Fruit fly (Drosophila melanogaster) whole organism, embryonic: ENCODE data around the gene CG32313.
A peak's percentile ranks its signal among the peaks of the same experiment; 100 is the strongest.

ENCODE experiments used
- Ada2b ChIP-seq: fragments of 200-800 bp; sonication (Bioruptor generic); IDR thresholded peaks from 2 replicates; pipeline ENCODE4 v1.3.6; 2022; ENCODE audit warnings: missing biosample characterization, missing genetic modification characterization
- CG10654 ChIP-seq: fragments of 200-800 bp; sonication (Bioruptor generic); optimal IDR thresholded peaks from 2 replicates; lab custom pipeline; 2016; ENCODE audit warnings: missing biosample characterization, missing genetic modification characterization
- CG11504 ChIP-seq: fragments of 200-800 bp; sonication (Bioruptor generic); optimal IDR thresholded peaks from 3 replicates; lab custom pipeline; 2019; ENCODE audit warnings: missing biosample characterization, mild to moderate bottlenecking, missing genetic modification characterization, moderate library complexity
- CG12104 ChIP-seq: fragments of 200-800 bp; sonication (Bioruptor generic); optimal IDR thresholded peaks from 3 replicates; lab custom pipeline; 2016; ENCODE audit warnings: missing biosample characterization, missing genetic modification characterization
- CG12155 ChIP-seq: fragments of 200-800 bp; sonication (Bioruptor generic); optimal IDR thresholded peaks from 3 replicates; lab custom pipeline; 2016; ENCODE audit warnings: missing biosample characterization, missing genetic modification characterization
- CG15073 ChIP-seq: fragments of 200-800 bp; sonication (Bioruptor generic); optimal IDR thresholded peaks from 2 replicates; lab custom pipeline; 2016; ENCODE audit warnings: missing biosample characterization, missing genetic modification characterization
- CG17829 ChIP-seq: fragments of 200-800 bp; optimal IDR thresholded peaks from 2 replicates; lab custom pipeline; 2019; ENCODE audit warnings: missing biosample characterization, mild to moderate bottlenecking, missing genetic modification characterization, moderate library complexity
- CG17912 ChIP-seq: fragments of 200-800 bp; sonication (Bioruptor generic); optimal IDR thresholded peaks from 2 replicates; lab custom pipeline; 2018; ENCODE audit warnings: missing biosample characterization, mild to moderate bottlenecking, missing genetic modification characterization
- CG2116 ChIP-seq: fragments of 200-800 bp; sonication (Bioruptor generic); optimal IDR thresholded peaks from 3 replicates; lab custom pipeline; 2018; ENCODE audit warnings: missing biosample characterization, mild to moderate bottlenecking, missing genetic modification characterization
- CG2202 ChIP-seq: fragments of 200-800 bp; sonication (Bioruptor generic); optimal IDR thresholded peaks from 2 replicates; lab custom pipeline; 2018; ENCODE audit warnings: missing biosample characterization, mild to moderate bottlenecking, missing genetic modification characterization
- CG2712 ChIP-seq: fragments of 200-800 bp; optimal IDR thresholded peaks from 3 replicates; lab custom pipeline; 2019; ENCODE audit warnings: missing biosample characterization, mild to moderate bottlenecking, missing genetic modification characterization, moderate library complexity
- CG2875 ChIP-seq: fragments of 200-800 bp; sonication (Bioruptor generic); optimal IDR thresholded peaks from 2 replicates; lab custom pipeline; 2017; ENCODE audit warnings: missing biosample characterization, mild to moderate bottlenecking, missing genetic modification characterization, missing genetic modification reagents
- CG30431 ChIP-seq: fragments of 200-800 bp; sonication (Bioruptor generic); optimal IDR thresholded peaks from 2 replicates; lab custom pipeline; 2017; ENCODE audit warnings: missing biosample characterization, missing genetic modification characterization
- CG34376 ChIP-seq: fragments of 200-800 bp; sonication (Bioruptor generic); optimal IDR thresholded peaks from 2 replicates; lab custom pipeline; 2018; ENCODE audit warnings: missing biosample characterization, mild to moderate bottlenecking, missing genetic modification characterization
- CG4404 ChIP-seq: fragments of 200-800 bp; sonication (Bioruptor generic); IDR thresholded peaks from 2 replicates; pipeline ENCODE4 v1.3.6; 2022; ENCODE audit warnings: missing biosample characterization, missing genetic modification characterization
- CG4424 ChIP-seq: fragments of 200-800 bp; sonication (Bioruptor generic); optimal IDR thresholded peaks from 3 replicates; lab custom pipeline; 2016; ENCODE audit warnings: missing biosample characterization, missing genetic modification characterization
- CG7745 ChIP-seq: fragments of 200-800 bp; sonication (Bioruptor generic); optimal IDR thresholded peaks from 2 replicates; lab custom pipeline; 2018; ENCODE audit warnings: missing biosample characterization, mild to moderate bottlenecking, missing genetic modification characterization, moderate library complexity
- CG8944 ChIP-seq: fragments of 200-800 bp; sonication (Bioruptor generic); optimal IDR thresholded peaks from 3 replicates; lab custom pipeline; 2016; ENCODE audit warnings: missing biosample characterization, missing genetic modification characterization
- CG9876 ChIP-seq: fragments of 200-800 bp; sonication (Bioruptor generic); optimal IDR thresholded peaks from 2 replicates; lab custom pipeline; 2016; ENCODE audit warnings: missing biosample characterization, missing genetic modification characterization
- CTCF ChIP-seq: fragments of 200-800 bp; sonication (Bioruptor generic); optimal IDR thresholded peaks from 2 replicates; lab custom pipeline; 2017; ENCODE audit warnings: missing biosample characterization, mild to moderate bottlenecking, missing genetic modification characterization, moderate library complexity
- CoRest ChIP-seq: fragments of 200-800 bp; sonication (Bioruptor generic); optimal IDR thresholded peaks from 3 replicates; lab custom pipeline; 2018; ENCODE audit warnings: missing biosample characterization, mild to moderate bottlenecking, missing genetic modification characterization, moderate library complexity
- D19A ChIP-seq: fragments of 200-800 bp; optimal IDR thresholded peaks from 3 replicates; lab custom pipeline; 2019; ENCODE audit warnings: missing biosample characterization, mild to moderate bottlenecking, missing genetic modification characterization, moderate library complexity
- Doc3 ChIP-seq: fragments of 200-800 bp; sonication (Bioruptor generic); IDR thresholded peaks from 3 replicates; pipeline ENCODE4 v1.3.6; 2022; ENCODE audit warnings: missing biosample characterization, missing genetic modification characterization; ENCODE audit not compliant: partially characterized antibody
- Dp ChIP-seq: fragments of 200-800 bp; sonication (Bioruptor generic); optimal IDR thresholded peaks from 2 replicates; lab custom pipeline; 2018; ENCODE audit warnings: missing biosample characterization, mild to moderate bottlenecking, missing genetic modification characterization, moderate library complexity
- Dref ChIP-seq: fragments of 200-800 bp; sonication (Bioruptor generic); IDR thresholded peaks from 2 replicates; pipeline ENCODE4 v1.3.6; 2022; ENCODE audit warnings: missing biosample characterization, missing genetic modification characterization
- E2f1 ChIP-seq: fragments of 200-800 bp; sonication (Bioruptor generic); IDR thresholded peaks from 2 replicates; pipeline ENCODE4 v1.3.6; 2022; ENCODE audit warnings: missing biosample characterization, missing genetic modification characterization
- Elba2 ChIP-seq: fragments of 200-800 bp; sonication (Bioruptor generic); optimal IDR thresholded peaks from 3 replicates; lab custom pipeline; 2016; ENCODE audit warnings: missing biosample characterization, missing genetic modification characterization
- HLH54F ChIP-seq: fragments of 200-800 bp; sonication (Bioruptor generic); optimal IDR thresholded peaks from 3 replicates; lab custom pipeline; 2016; ENCODE audit warnings: missing biosample characterization, missing genetic modification characterization
- Hmr ChIP-seq: fragments of 200-800 bp; sonication (Bioruptor generic); optimal IDR thresholded peaks from 3 replicates; lab custom pipeline; 2017; ENCODE audit warnings: mild to moderate bottlenecking, missing biosample characterization, missing genetic modification reagents, missing genetic modification characterization
- Hsf ChIP-seq: fragments of 200-800 bp; sonication (Bioruptor generic); optimal IDR thresholded peaks from 3 replicates; lab custom pipeline; 2016; ENCODE audit warnings: missing biosample characterization, missing genetic modification characterization
- Mes4 ChIP-seq: fragments of 200-800 bp; sonication (Bioruptor generic); optimal IDR thresholded peaks from 2 replicates; lab custom pipeline; 2016; ENCODE audit warnings: missing biosample characterization, missing genetic modification characterization
- NC2α ChIP-seq: fragments of 200-800 bp; sonication (Bioruptor generic); optimal IDR thresholded peaks from 2 replicates; lab custom pipeline; 2016; ENCODE audit warnings: missing biosample characterization, missing genetic modification characterization
- NfI ChIP-seq: fragments of 200-800 bp; sonication (Bioruptor generic); optimal IDR thresholded peaks from 3 replicates; lab custom pipeline; 2018; ENCODE audit warnings: missing biosample characterization, mild to moderate bottlenecking, missing genetic modification characterization, moderate library complexity
- Poxn ChIP-seq: fragments of 200-800 bp; sonication (Bioruptor generic); IDR thresholded peaks from 2 replicates; pipeline ENCODE4 v1.3.6; 2022; ENCODE audit warnings: missing biosample characterization, missing genetic modification characterization
- Side ChIP-seq: fragments of 200-800 bp; sonication (Bioruptor generic); optimal IDR thresholded peaks from 2 replicates; lab custom pipeline; 2016; ENCODE audit warnings: missing biosample characterization, missing genetic modification characterization
- Sox100B ChIP-seq: fragments of 200-800 bp; sonication (Bioruptor generic); optimal IDR thresholded peaks from 3 replicates; lab custom pipeline; 2018; ENCODE audit warnings: missing biosample characterization, mild to moderate bottlenecking, missing genetic modification characterization
- Sry-δ ChIP-seq: fragments of 200-800 bp; sonication (Bioruptor generic); optimal IDR thresholded peaks from 2 replicates; lab custom pipeline; 2016; ENCODE audit warnings: missing biosample characterization, missing genetic modification characterization
- al ChIP-seq: fragments of 200-800 bp; sonication (Bioruptor generic); IDR thresholded peaks from 2 replicates; pipeline ENCODE4 v1.3.6; 2022; ENCODE audit warnings: missing biosample characterization, missing genetic modification characterization
- amos ChIP-seq: fragments of 200-800 bp; sonication (Bioruptor generic); IDR thresholded peaks from 2 replicates; pipeline ENCODE4 v1.3.6; 2022; ENCODE audit warnings: missing biosample characterization, missing genetic modification characterization; ENCODE audit not compliant: partially characterized antibody
- aop ChIP-seq: fragments of 200-800 bp; sonication (Bioruptor generic); IDR thresholded peaks from 2 replicates; pipeline ENCODE4 v1.3.6; 2022; ENCODE audit warnings: missing biosample characterization, missing genetic modification characterization
- ap ChIP-seq: fragments of 200-800 bp; sonication (Bioruptor generic); IDR thresholded peaks from 2 replicates; pipeline ENCODE4 v1.3.6; 2022; ENCODE audit warnings: missing biosample characterization, missing genetic modification characterization
- cas ChIP-seq: fragments of 200-800 bp; sonication (Bioruptor generic); IDR thresholded peaks from 2 replicates; pipeline ENCODE4 v1.3.6; 2022; ENCODE audit warnings: missing biosample characterization, missing genetic modification characterization
- disco-r ChIP-seq: fragments of 200-800 bp; sonication (Bioruptor generic); optimal IDR thresholded peaks from 2 replicates; lab custom pipeline; 2016; ENCODE audit warnings: missing biosample characterization, missing genetic modification characterization
- eyg ChIP-seq: fragments of 200-800 bp; sonication (Bioruptor generic); optimal IDR thresholded peaks from 3 replicates; lab custom pipeline; 2016; ENCODE audit warnings: missing biosample characterization, missing genetic modification characterization
- pb ChIP-seq: fragments of 200-800 bp; sonication (Bioruptor generic); optimal IDR thresholded peaks from 3 replicates; lab custom pipeline; 2016; ENCODE audit warnings: missing biosample characterization, missing genetic modification characterization
- ranshi ChIP-seq: fragments of 200-800 bp; sonication (Bioruptor generic); IDR thresholded peaks from 2 replicates; pipeline ENCODE4 v1.3.6; 2022; ENCODE audit warnings: missing biosample characterization, missing genetic modification characterization
- run ChIP-seq: fragments of 200-800 bp; sonication (Bioruptor generic); optimal IDR thresholded peaks from 3 replicates; lab custom pipeline; 2018; ENCODE audit warnings: missing biosample characterization, mild to moderate bottlenecking, missing genetic modification characterization
- stc ChIP-seq: fragments of 200-800 bp; sonication (Bioruptor generic); IDR thresholded peaks from 2 replicates; pipeline ENCODE4 v1.3.6; 2022; ENCODE audit warnings: missing biosample characterization, missing genetic modification characterization
- tap ChIP-seq: fragments of 200-800 bp; optimal IDR thresholded peaks from 3 replicates; lab custom pipeline; 2019; ENCODE audit warnings: missing biosample characterization, mild to moderate bottlenecking, missing genetic modification characterization, moderate library complexity
- tio ChIP-seq: fragments of 200-800 bp; sonication (Bioruptor generic); optimal IDR thresholded peaks from 2 replicates; lab custom pipeline; 2017; ENCODE audit warnings: missing biosample characterization, missing genetic modification characterization, inconsistent platforms
- trh ChIP-seq: fragments of 200-800 bp; sonication (Bioruptor generic); optimal IDR thresholded peaks from 2 replicates; lab custom pipeline; 2016; ENCODE audit warnings: missing biosample characterization, missing genetic modification characterization
- ttk ChIP-seq: fragments of 200-800 bp; sonication (Bioruptor generic); IDR thresholded peaks from 2 replicates; pipeline ENCODE4 v2.1.2; 2022; ENCODE audit warnings: missing biosample characterization, missing genetic modification characterization

The CG32313 gene

DNA sequence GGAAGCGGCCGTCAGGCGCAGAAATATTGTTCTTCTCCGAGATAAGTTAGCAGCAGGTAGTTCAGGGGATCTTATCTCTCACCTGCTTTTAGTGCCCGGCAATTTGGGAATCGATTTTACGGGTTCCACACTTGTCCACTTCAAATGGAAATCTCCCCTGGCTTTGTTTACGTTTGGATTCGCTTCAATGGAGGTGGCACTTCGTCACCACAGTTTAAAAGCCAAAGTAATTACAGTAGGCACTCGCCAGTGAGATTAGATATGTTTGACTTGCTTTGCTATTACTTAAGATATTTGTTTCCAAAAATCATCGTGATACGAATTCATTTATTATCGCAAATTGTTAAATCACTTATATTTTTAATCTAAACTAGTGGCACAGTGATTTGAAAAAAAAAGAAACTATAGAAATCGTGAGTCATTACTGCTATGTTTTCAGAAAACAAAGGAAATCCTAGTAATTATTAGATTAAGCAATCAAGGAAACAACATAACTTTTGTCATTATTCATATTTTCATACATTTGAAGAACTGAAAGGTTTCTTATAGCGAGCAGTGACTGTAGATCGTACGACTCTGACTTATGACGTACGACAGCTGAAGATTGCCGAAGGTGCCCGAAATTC, 2.9 kb upstream of the CG32313 start (continued):
- peak; percentile 70 for TF ChIP-seq al
- peak; percentile 38 for TF ChIP-seq tap
- TF ChIP-seq CG17912 (GFP tag; lab: Kevin White, UChicago), result no peak
- TF ChIP-seq CG9876, result no peak
- TF ChIP-seq CG15073, result no peak
- no peak for TF ChIP-seq Dref
- no peak for TF ChIP-seq tio
- no peak; the same call in 1 of the 2 replicates for TF ChIP-seq ap (GFP tag; lab: Robert Waterston, UW)
- TF ChIP-seq Elba2 (GFP tag; lab: Kevin White, UChicago), result no peak
- peak; percentile 57 for TF ChIP-seq NfI
- TF ChIP-seq NC2α (GFP tag; lab: Kevin White, UChicago), result no peak
- peak; percentile 22 for TF ChIP-seq trh (GFP tag; lab: Kevin White, UChicago)
- peak; percentile 70 for TF ChIP-seq CoRest
- TF ChIP-seq amos, result no peak
- peak; percentile 59 for TF ChIP-seq Hsf
- no peak; the same call in 1 of the 2 replicates for TF ChIP-seq ranshi
- no peak for TF ChIP-seq CG2202 (tag; lab: Kevin White, UChicago)
- TF ChIP-seq Side, result peak; percentile 29
- TF ChIP-seq aop (GFP tag; lab: Robert Waterston, UW), result no peak
- peak; percentile 44 for TF ChIP-seq CG17829 (tag; lab: Kevin White, UChicago)
- TF ChIP-seq Mes4 (GFP tag; lab: Kevin White, UChicago), result no peak
- no peak for TF ChIP-seq CTCF (GFP tag; lab: Kevin White, UChicago)
- peak; percentile 55 for TF ChIP-seq CG2712
- no peak for TF ChIP-seq Sry-δ (GFP tag; lab: Kevin White, UChicago)
- peak; percentile 50 for TF ChIP-seq HLH54F (GFP tag; lab: Kevin White, UChicago)
- TF ChIP-seq CG10654, result peak; percentile 13
- TF ChIP-seq run (tag; lab: Kevin White, UChicago), result no peak
- peak; percentile 43; the same call in 1 of the 2 replicates for TF ChIP-seq CG4404 (GFP tag; lab: Robert Waterston, UW)
- peak; percentile 65 for TF ChIP-seq CG12155 (GFP tag; lab: Kevin White, UChicago)
- peak; percentile 74 for TF ChIP-seq Sox100B (GFP tag; lab: Kevin White, UChicago)
- TF ChIP-seq E2f1 (GFP tag; lab: Robert Waterston, UW), result no peak
- TF ChIP-seq ttk (GFP tag; lab: Robert Waterston, UW), result 0 out of 2 replicates have a peak, but pooled peaks have one; percentile 22
- TF ChIP-seq Ada2b, result peak; percentile 38; the same call in 1 of the 2 replicates
- peak; percentile 57 for TF ChIP-seq CG12104 (GFP tag; lab: Kevin White, UChicago)
- TF ChIP-seq CG11504 (tag; lab: Kevin White, UChicago), result peak; percentile 76
- TF ChIP-seq CG2875, result no peak
- TF ChIP-seq pb (GFP tag; lab: Kevin White, UChicago), result no peak
- peak; percentile 34 for TF ChIP-seq D19A (tag; lab: Kevin White, UChicago)
- TF ChIP-seq eyg (GFP tag; lab: Kevin White, UChicago), result no peak
- peak; percentile 59 for TF ChIP-seq CG4424 (GFP tag; lab: Kevin White, UChicago)
- TF ChIP-seq CG34376 (GFP tag; lab: Kevin White, UChicago), result peak; percentile 73
- TF ChIP-seq Dp (GFP tag; lab: Kevin White, UChicago), result no peak
- TF ChIP-seq Doc3 (GFP tag; lab: Robert Waterston, UW), result no peak
- TF ChIP-seq disco-r, result no peak
- no peak for TF ChIP-seq stc (GFP tag; lab: Robert Waterston, UW)
- peak; percentile 22 for TF ChIP-seq CG2116
- TF ChIP-seq CG8944 (GFP tag; lab: Kevin White, UChicago), result no peak
- no peak for TF ChIP-seq CG7745 (tag; lab: Kevin White, UChicago)
- TF ChIP-seq cas, result no peak
- no peak for TF ChIP-seq Poxn (GFP tag; lab: Robert Waterston, UW)
- no peak for TF ChIP-seq CG30431 (GFP tag; lab: Kevin White, UChicago)
- TF ChIP-seq Hmr (GFP tag; lab: Kevin White, UChicago), result peak; percentile 72
